Worm (Caenorhabditis elegans) whole organism, mixed stage, embryonic: Measurements from ENCODE around the gene F57G9.7.
"Not testable (repeated sequence)": the region's sequence is repeated elsewhere in the genome, so short reads cannot be mapped to it uniquely, and the experiment has no call there.

Source experiments
- M03D4.4 ChIP-seq: sonication (generic microtip); optimal IDR thresholded peaks from 2 replicates; lab custom pipeline; 2017; ENCODE audit warnings: mild to moderate bottlenecking, missing genetic modification characterization, missing compliant biosample characterization
- bed-3 ChIP-seq: fragments of 200-800 bp; sonication (Bioruptor generic); optimal IDR thresholded peaks from 3 replicates; lab custom pipeline; 2018; ENCODE audit warnings: mild to moderate bottlenecking, missing genetic modification characterization, moderate library complexity, missing compliant biosample characterization
- blmp-1 ChIP-seq: fragments of 150-350 bp; optimal IDR thresholded peaks from 2 replicates; lab custom pipeline; 2014; ENCODE audit warnings: missing biosample characterization, missing genetic modification characterization
- ceh-39 ChIP-seq: fragments of 150-350 bp; optimal IDR thresholded peaks from 2 replicates; lab custom pipeline; 2014; ENCODE audit warnings: missing biosample characterization, missing genetic modification characterization
- ceh-43 ChIP-seq: fragments of 200-800 bp; sonication (Bioruptor generic); optimal IDR thresholded peaks from 2 replicates; lab custom pipeline; 2018; ENCODE audit warnings: mild to moderate bottlenecking, missing genetic modification characterization, moderate library complexity, missing compliant biosample characterization
- ceh-83 ChIP-seq: fragments of 200-800 bp; sonication (Bioruptor generic); optimal IDR thresholded peaks from 2 replicates; lab custom pipeline; 2018; ENCODE audit warnings: mild to moderate bottlenecking, missing genetic modification characterization, missing compliant biosample characterization
- ces-1 ChIP-seq: fragments of 150-350 bp; optimal IDR thresholded peaks from 2 replicates; lab custom pipeline; 2014; ENCODE audit warnings: missing biosample characterization, missing genetic modification reagents, missing genetic modification characterization
- cnd-1 ChIP-seq: fragments of 200-800 bp; sonication (Bioruptor generic); optimal IDR thresholded peaks from 2 replicates; lab custom pipeline; 2018; ENCODE audit warnings: mild to moderate bottlenecking, missing genetic modification characterization, missing compliant biosample characterization
- drap-1 ChIP-seq: fragments of 200-800 bp; sonication (Bioruptor generic); optimal IDR thresholded peaks from 3 replicates; lab custom pipeline; 2018; ENCODE audit warnings: mild to moderate bottlenecking, missing genetic modification characterization, missing compliant biosample characterization
- elt-1 ChIP-seq: sonication (generic microtip); optimal IDR thresholded peaks from 2 replicates; lab custom pipeline; 2017; ENCODE audit warnings: missing genetic modification characterization, mild to moderate bottlenecking, missing compliant biosample characterization, antibody characterized with exemption, moderate library complexity, borderline replicate concordance; ENCODE audit not compliant: insufficient read depth
- elt-3 ChIP-seq: fragments of 150-350 bp; optimal IDR thresholded peaks from 2 replicates; lab custom pipeline; 2014; ENCODE audit warnings: missing biosample characterization, missing genetic modification characterization
- flh-1 ChIP-seq: fragments of 200-800 bp; sonication (Bioruptor generic); optimal IDR thresholded peaks from 2 replicates; lab custom pipeline; 2018; ENCODE audit warnings: mild to moderate bottlenecking, missing genetic modification characterization, moderate library complexity, missing compliant biosample characterization
- ham-2 ChIP-seq: fragments of 200-800 bp; sonication (Bioruptor generic); optimal IDR thresholded peaks from 2 replicates; lab custom pipeline; 2018; ENCODE audit warnings: mild to moderate bottlenecking, missing genetic modification characterization, missing compliant biosample characterization
- hlh-1 ChIP-seq: fragments of 150-350 bp; optimal IDR thresholded peaks from 2 replicates; lab custom pipeline; 2014; ENCODE audit warnings: missing biosample characterization, missing genetic modification reagents, missing genetic modification characterization
- lin-13 ChIP-seq: fragments of 150-350 bp; optimal IDR thresholded peaks from 2 replicates; lab custom pipeline; 2014; ENCODE audit warnings: missing biosample characterization, missing genetic modification characterization
- lsy-2 ChIP-seq: fragments of 150-350 bp; optimal IDR thresholded peaks from 2 replicates; lab custom pipeline; 2014; ENCODE audit warnings: missing biosample characterization, missing genetic modification characterization
- mab-5 ChIP-seq: fragments of 150-350 bp; optimal IDR thresholded peaks from 2 replicates; lab custom pipeline; 2014; ENCODE audit warnings: missing biosample characterization, missing genetic modification characterization
- mep-1 ChIP-seq: fragments of 150-350 bp; optimal IDR thresholded peaks from 2 replicates; lab custom pipeline; 2017; ENCODE audit warnings: missing biosample characterization, missing genetic modification reagents, missing genetic modification characterization, inconsistent platforms
- mls-2 ChIP-seq: sonication (generic microtip); optimal IDR thresholded peaks from 2 replicates; lab custom pipeline; 2016; ENCODE audit warnings: mild to moderate bottlenecking, missing genetic modification characterization, moderate library complexity, missing compliant biosample characterization
- nhr-12 ChIP-seq: fragments of 150-350 bp; optimal IDR thresholded peaks from 2 replicates; lab custom pipeline; 2014; ENCODE audit warnings: missing biosample characterization, missing genetic modification characterization
- nhr-237 ChIP-seq: fragments of 150-350 bp; optimal IDR thresholded peaks from 2 replicates; lab custom pipeline; 2014; ENCODE audit warnings: missing biosample characterization, missing genetic modification characterization
- nhr-28 ChIP-seq: fragments of 150-350 bp; optimal IDR thresholded peaks from 2 replicates; lab custom pipeline; 2014; ENCODE audit warnings: missing biosample characterization, missing genetic modification characterization
- pha-4 ChIP-seq: fragments of 150-350 bp; optimal IDR thresholded peaks from 2 replicates; lab custom pipeline; 2018; ENCODE audit warnings: missing biosample characterization, missing genetic modification reagents, missing genetic modification characterization
- sem-2 ChIP-seq: fragments of 200-800 bp; sonication (Bioruptor generic); optimal IDR thresholded peaks from 2 replicates; lab custom pipeline; 2018; ENCODE audit warnings: mild to moderate bottlenecking, missing genetic modification characterization, missing compliant biosample characterization
- snpc-4 ChIP-seq: fragments of 150-350 bp; optimal IDR thresholded peaks from 2 replicates; lab custom pipeline; 2014; ENCODE audit warnings: missing biosample characterization, missing genetic modification characterization
- sptf-1 ChIP-seq: sonication (generic microtip); optimal IDR thresholded peaks from 2 replicates; lab custom pipeline; 2017; ENCODE audit warnings: mild to moderate bottlenecking, missing genetic modification characterization, moderate library complexity, missing compliant biosample characterization
- unc-120 ChIP-seq: sonication (generic microtip); optimal IDR thresholded peaks from 2 replicates; lab custom pipeline; 2017; ENCODE audit warnings: missing genetic modification characterization, missing compliant biosample characterization; ENCODE audit not compliant: poor library complexity, severe bottlenecking
- unc-39 ChIP-seq: fragments of 150-350 bp; optimal IDR thresholded peaks from 2 replicates; lab custom pipeline; 2014; ENCODE audit warnings: missing biosample characterization, missing genetic modification characterization
- unc-62 ChIP-seq: fragments of 150-350 bp; optimal IDR thresholded peaks from 2 replicates; lab custom pipeline; 2014; ENCODE audit warnings: missing biosample characterization, missing genetic modification reagents, missing genetic modification characterization
- zip-8 ChIP-seq: fragments of 150-350 bp; optimal IDR thresholded peaks from 2 replicates; lab custom pipeline; 2014; ENCODE audit warnings: missing biosample characterization, missing genetic modification characterization

The F57G9.7 gene

ce11 chrII:12397656-12398055 is at the start of gene F57G9.7:
TSS of gene F57G9.7 (minus strand) at chrII:12397756.
- TF ChIP-seq elt-1 (no peak), blmp-1 (no peak), ceh-83 (GFP tag; lab: Kevin White, UChicago) (no peak), lin-13 (tag; lab: Kevin White, UChicago) (no peak), ceh-43 (no peak), unc-62 (GFP tag; lab: Kevin White, UChicago) (no peak), sem-2 (no peak), nhr-12 (no peak), nhr-237 (tag; lab: Kevin White, UChicago) (no peak), ces-1 (GFP tag; lab: Kevin White, UChicago) (no peak), mep-1 (tag; lab: Kevin White, UChicago) (no peak), ceh-39 (tag; lab: Kevin White, UChicago) (no peak), nhr-28 (tag; lab: Kevin White, UChicago) (no peak), lsy-2 (tag; lab: Kevin White, UChicago) (no peak), M03D4.4 (tag; lab: Kevin White, UChicago) (no peak), snpc-4 (no peak), sptf-1 (no peak)

- TF ChIP-seq mep-1 (tag; lab: Kevin White, UChicago) (no peak), unc-120 (tag; lab: Kevin White, UChicago) (no peak), pha-4 (tag; lab: Kevin White, UChicago) (peak; percentile 14), nhr-12 (no peak)
Measured at ce11 chrII:12444679-12445376, 47.3 kb upstream of the F57G9.7 start, which contains the start of the genes W05H5.1 and pitr-6. TSS of gene W05H5.1 (minus strand) at chrII:12444779. TSS of gene pitr-6 (plus strand) at chrII:12445326.

ce11 chrII:12441164-12441563 is 43.6 kb upstream of the F57G9.7 start, which contains the start of gene Y57A10C.10:
TSS of gene Y57A10C.10 (minus strand) at chrII:12441264.
- not testable (repeated sequence) for TF ChIP-seq hlh-1 (tag; lab: Kevin White, UChicago); unc-39; ham-2 (GFP tag; lab: Kevin White, UChicago)

- TF ChIP-seq lsy-2 (tag; lab: Kevin White, UChicago) (no peak), elt-3 (tag; lab: Kevin White, UChicago) (no peak), M03D4.4 (tag; lab: Kevin White, UChicago) (no peak), blmp-1 (no peak), cnd-1 (no peak), mep-1 (tag; lab: Kevin White, UChicago) (no peak), ceh-43 (no peak), zip-8 (tag; lab: Kevin White, UChicago) (no peak), ceh-83 (GFP tag; lab: Kevin White, UChicago) (no peak), mls-2 (tag; lab: Kevin White, UChicago) (no peak), nhr-28 (tag; lab: Kevin White, UChicago) (no peak), nhr-12 (no peak), flh-1 (GFP tag; lab: Kevin White, UChicago) (no peak), mab-5 (tag; lab: Kevin White, UChicago) (no peak), bed-3 (no peak), unc-39 (no peak), drap-1 (GFP tag; lab: Kevin White, UChicago) (no peak)
Measured at ce11 chrII:12438441-12438840, 40.9 kb upstream of the F57G9.7 start, which contains the start of gene Y57A10C.9. TSS of gene Y57A10C.9 (minus strand) at chrII:12438541.

- no peak for TF ChIP-seq ceh-43
- peak; percentile 65 for TF ChIP-seq ham-2 (GFP tag; lab: Kevin White, UChicago)
Measured at ce11 chrII:12436717-12437116, 39.2 kb upstream of the F57G9.7 start.
